Fruit fly (Drosophila melanogaster) whole organism, wandering third instar larva: Measurements from ENCODE around the gene spdo.

ENCODE experiments used
- Abd-B ChIP-seq: fragments of >200 bp; optimal IDR thresholded peaks from 2 replicates; lab custom pipeline; 2017; ENCODE audit warnings: missing biosample characterization, missing genetic modification characterization
- CrebA ChIP-seq: fragments of 200-800 bp; sonication (Bioruptor generic); optimal IDR thresholded peaks from 2 replicates; lab custom pipeline; 2016; ENCODE audit warnings: missing biosample characterization, mild to moderate bottlenecking, missing genetic modification characterization, borderline replicate concordance
- Dfd ChIP-seq: fragments of >200 bp; optimal IDR thresholded peaks from 2 replicates; lab custom pipeline; 2017; ENCODE audit warnings: missing biosample characterization, missing genetic modification characterization
- Dif ChIP-seq: fragments of 200-275, 200-300 bp; sonication (Bioruptor generic); optimal IDR thresholded peaks from 2 replicates; lab custom pipeline; 2018; ENCODE audit warnings: missing biosample characterization, missing genetic modification characterization; ENCODE audit not compliant: partially characterized antibody
- GATAd ChIP-seq: sonication (Bioruptor generic); optimal IDR thresholded peaks from 2 replicates; lab custom pipeline; 2016; ENCODE audit warnings: missing biosample characterization, missing genetic modification characterization
- HLH106 ChIP-seq: fragments of 200-800 bp; optimal IDR thresholded peaks from 3 replicates; lab custom pipeline; 2019; ENCODE audit warnings: missing biosample characterization, mild to moderate bottlenecking, missing genetic modification characterization, moderate library complexity
- Hr78 ChIP-seq: fragments of >200 bp; optimal IDR thresholded peaks from 2 replicates; lab custom pipeline; 2017; ENCODE audit warnings: missing biosample characterization, missing genetic modification characterization
- Hr83 ChIP-seq: fragments of 200-300 bp; sonication (Bioruptor generic); optimal IDR thresholded peaks from 2 replicates; lab custom pipeline; 2016; ENCODE audit warnings: missing biosample characterization, mild to moderate bottlenecking, missing genetic modification characterization, moderate library complexity; ENCODE audit not compliant: poor library complexity, severe bottlenecking
- Myc ChIP-seq: fragments of >200 bp; optimal IDR thresholded peaks from 2 replicates; lab custom pipeline; 2017
- N ChIP-seq: fragments of >200 bp; optimal IDR thresholded peaks from 2 replicates; lab custom pipeline; 2018; ENCODE audit warnings: missing biosample characterization, missing external identifiers, missing genetic modification characterization
- Rel ChIP-seq, 2 experiments: fragments of 200-800 bp; sonication (Bioruptor generic) in 1 of 2; optimal IDR thresholded peaks; 2 replicates in 1 of 2; 3 replicates in 1 of 2; lab custom pipeline; 2016 to 2019; ENCODE audit warnings: mild to moderate bottlenecking in 2 of 2, missing biosample characterization in 2 of 2, missing genetic modification characterization in 2 of 2, moderate library complexity in 1 of 2
- Sp1 ChIP-seq: fragments of 200-800 bp; sonication (Bioruptor generic); optimal IDR thresholded peaks from 3 replicates; lab custom pipeline; 2019; ENCODE audit warnings: missing biosample characterization, mild to moderate bottlenecking, missing genetic modification characterization, moderate library complexity
- Vsx2 ChIP-seq: fragments of 200-300, 225-300 bp; sonication (Bioruptor generic); optimal IDR thresholded peaks from 2 replicates; lab custom pipeline; 2018; ENCODE audit warnings: missing biosample characterization, missing genetic modification characterization; ENCODE audit not compliant: partially characterized antibody
- br ChIP-seq: fragments of 200-800 bp; sonication (Bioruptor generic); optimal IDR thresholded peaks from 2 replicates; lab custom pipeline; 2016; ENCODE audit warnings: missing biosample characterization, missing genetic modification characterization
- brk ChIP-seq: fragments of 200-800 bp; sonication (Bioruptor generic); optimal IDR thresholded peaks from 2 replicates; lab custom pipeline; 2016; ENCODE audit warnings: missing biosample characterization, mild to moderate bottlenecking, missing genetic modification characterization
- dl ChIP-seq, 2 experiments: fragments of 175-275, 200-275 bp in 1 of 2; fragments of 200-275 bp in 1 of 2; sonication (Bioruptor generic); optimal IDR thresholded peaks; lab custom pipeline; 2018; ENCODE audit warnings: mild to moderate bottlenecking in 2 of 2, missing biosample characterization in 2 of 2, missing genetic modification characterization in 2 of 2, moderate library complexity in 2 of 2; ENCODE audit not compliant: partially characterized antibody in 2 of 2, insufficient read depth in 1 of 2
- dmrt93B ChIP-seq: fragments of 200-800 bp; sonication (Bioruptor generic); optimal IDR thresholded peaks from 2 replicates; lab custom pipeline; 2018; ENCODE audit warnings: missing biosample characterization, mild to moderate bottlenecking, missing genetic modification characterization
- dsf ChIP-seq: sonication (Bioruptor generic); optimal IDR thresholded peaks from 2 replicates; lab custom pipeline; 2016; ENCODE audit warnings: missing biosample characterization, missing genetic modification characterization, borderline replicate concordance
- ey ChIP-seq: fragments of 200-800 bp; sonication (Bioruptor generic); optimal IDR thresholded peaks from 2 replicates; lab custom pipeline; 2016; ENCODE audit warnings: missing biosample characterization, missing genetic modification characterization
- foxo ChIP-seq, 2 experiments: fragments of 200-800 bp; sonication (Bioruptor generic); optimal IDR thresholded peaks; 2 replicates in 1 of 2; 3 replicates in 1 of 2; lab custom pipeline; 2016 to 2017; ENCODE audit warnings: missing biosample characterization in 2 of 2, missing genetic modification characterization in 2 of 2
- fru ChIP-seq: fragments of 200-800 bp; sonication (Bioruptor generic); optimal IDR thresholded peaks from 3 replicates; lab custom pipeline; 2016; ENCODE audit warnings: missing biosample characterization, mild to moderate bottlenecking, missing genetic modification characterization
- h ChIP-seq: fragments of 200-800 bp; sonication (Bioruptor generic); optimal IDR thresholded peaks from 3 replicates; lab custom pipeline; 2016; ENCODE audit warnings: missing biosample characterization, mild to moderate bottlenecking, missing genetic modification characterization
- jim ChIP-seq: fragments of 175-275, 200-325 bp; sonication (Bioruptor generic); optimal IDR thresholded peaks from 2 replicates; lab custom pipeline; 2016; ENCODE audit warnings: missing biosample characterization, mild to moderate bottlenecking, missing genetic modification characterization
- lola ChIP-seq: fragments of >200 bp; optimal IDR thresholded peaks from 2 replicates; lab custom pipeline; 2017; ENCODE audit warnings: missing biosample characterization, missing genetic modification characterization
- pan ChIP-seq: fragments of >200 bp; optimal IDR thresholded peaks from 2 replicates; lab custom pipeline; 2017
- psq ChIP-seq: fragments of 200-800 bp; sonication (Bioruptor generic); optimal IDR thresholded peaks from 3 replicates; lab custom pipeline; 2017; ENCODE audit warnings: missing biosample characterization, mild to moderate bottlenecking, missing genetic modification characterization, moderate library complexity
- rgr ChIP-seq: fragments of 200-800 bp; sonication (Bioruptor generic); optimal IDR thresholded peaks from 3 replicates; lab custom pipeline; 2016; ENCODE audit warnings: missing biosample characterization, mild to moderate bottlenecking, missing genetic modification characterization
- sv ChIP-seq: fragments of 200-800 bp; sonication (Bioruptor generic); optimal IDR thresholded peaks from 3 replicates; lab custom pipeline; 2016; ENCODE audit warnings: missing biosample characterization, missing genetic modification characterization
- tai ChIP-seq: sonication (Bioruptor generic); optimal IDR thresholded peaks from 2 replicates; lab custom pipeline; 2016; ENCODE audit warnings: missing biosample characterization, missing genetic modification characterization
- usp ChIP-seq: fragments of >200 bp; optimal IDR thresholded peaks from 2 replicates; lab custom pipeline; 2017; ENCODE audit warnings: missing biosample characterization, missing genetic modification characterization
- woc ChIP-seq: sonication (Bioruptor generic); optimal IDR thresholded peaks from 2 replicates; lab custom pipeline; 2016; ENCODE audit warnings: missing biosample characterization, mild to moderate bottlenecking, missing genetic modification characterization

Gene spdo

DNA sequence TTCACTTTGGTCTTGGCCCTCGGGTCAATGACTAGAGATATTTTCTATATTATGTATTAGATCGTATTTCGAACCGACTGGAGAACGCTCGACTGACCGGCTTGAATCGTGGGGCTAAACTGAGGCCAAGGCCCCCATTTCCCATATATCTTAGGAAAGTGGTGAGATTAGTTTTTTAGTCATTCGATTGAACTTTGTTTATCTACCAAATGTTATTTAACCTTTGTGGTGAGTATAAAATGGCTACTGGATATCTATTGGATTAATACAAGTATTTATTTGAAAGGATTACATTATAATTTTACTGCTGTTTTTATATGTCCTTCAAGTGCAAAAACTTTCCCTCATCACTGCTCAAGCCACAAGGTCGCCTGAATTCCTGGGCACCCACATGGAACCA lies 26.9 kb downstream of the spdo start, which contains the start of gene CG31371:
Gene CG31371 (minus strand): TSS at position 101 of the 400 bp plus-strand sequence.
- TF ChIP-seq woc (no peak), Myc (no peak), Abd-B (GFP tag; lab: Kevin White, UChicago) (no peak), sv (no peak), h (GFP tag; lab: Kevin White, UChicago) (no peak), br (no peak), tai (GFP tag; lab: Kevin White, UChicago) (no peak), CrebA (GFP tag; lab: Kevin White, UChicago) (no peak)

dm6 chr3R:30505561-30506037 lies 29.1 kb downstream of the spdo start, which contains the start of the genes PH4alphaSG1 and CG15539:
Gene PH4alphaSG1 (minus strand): TSS chr3R:30505661.
Gene CG15539 (plus strand): TSS chr3R:30505987.
- TF ChIP-seq Dfd (GFP tag; lab: Kevin White, UChicago): no peak
- no peak for TF ChIP-seq br
- TF ChIP-seq dmrt93B (GFP tag; lab: Kevin White, UChicago): no peak
- no peak for TF ChIP-seq lola
- TF ChIP-seq Hr78 (GFP tag; lab: Kevin White, UChicago): no peak
- no peak for TF ChIP-seq Sp1 (GFP tag; lab: Kevin White, UChicago)
- no peak for TF ChIP-seq Vsx2 (GFP tag; lab: Kevin White, UChicago)
- TF ChIP-seq rgr: no peak
- TF ChIP-seq dsf (GFP tag; lab: Kevin White, UChicago): no peak
- no peak for TF ChIP-seq h (GFP tag; lab: Kevin White, UChicago)
- no peak for TF ChIP-seq Hr83 (GFP tag; lab: Kevin White, UChicago)
- no peak for TF ChIP-seq CrebA (GFP tag; lab: Kevin White, UChicago)
- no peak for TF ChIP-seq Abd-B (GFP tag; lab: Kevin White, UChicago)
- no peak for TF ChIP-seq usp (GFP tag; lab: Kevin White, UChicago)
- TF ChIP-seq HLH106 (tag; lab: Kevin White, UChicago): no peak
- TF ChIP-seq GATAd (GFP tag; lab: Kevin White, UChicago): no peak

DNA sequence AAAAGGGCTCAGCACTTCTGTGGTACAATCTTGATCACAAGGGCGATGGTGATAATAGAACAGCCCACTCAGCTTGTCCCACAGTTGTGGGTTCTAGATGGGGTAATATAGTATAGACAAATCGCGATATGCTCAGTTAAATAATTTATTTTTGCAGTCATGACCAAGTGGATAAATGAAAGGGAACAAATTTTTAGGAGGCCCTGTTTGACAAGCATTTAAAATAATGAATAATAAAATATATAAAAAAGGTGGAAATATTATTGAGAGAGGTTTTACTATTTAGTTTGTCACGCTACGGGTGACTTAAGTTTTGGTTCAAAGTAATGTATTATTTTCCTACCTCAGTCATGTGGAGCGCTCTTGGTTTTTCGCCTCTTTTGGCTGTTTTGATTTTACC lies 31.2 kb downstream of the spdo start, which contains the start of gene CG34041:
Gene CG34041 (plus strand): TSS at position 301 of the 400 bp plus-strand sequence.
- TF ChIP-seq rgr (no peak), dsf (GFP tag; lab: Kevin White, UChicago) (no peak), Dfd (GFP tag; lab: Kevin White, UChicago) (no peak), Sp1 (GFP tag; lab: Kevin White, UChicago) (no peak), Myc (no peak), Dif (GFP tag; lab: Kevin White, UChicago) (no peak), Hr83 (GFP tag; lab: Kevin White, UChicago) (no peak), usp (GFP tag; lab: Kevin White, UChicago) (no peak), brk (no peak), N (GFP tag; lab: Kevin White, UChicago) (no peak), Rel (GFP tag; optimal IDR thresholded peaks at IDR 0.05; lab: Kevin White, UChicago) (no peak), Rel (tag; optimal IDR thresholded peaks at IDR 0.05; lab: Kevin White, UChicago) (no peak), jim (GFP tag; lab: Kevin White, UChicago) (no peak), tai (GFP tag; lab: Kevin White, UChicago) (no peak), woc (no peak), dmrt93B (GFP tag; lab: Kevin White, UChicago) (no peak), pan (lab: Kevin White, UChicago) (no peak), psq (no peak), ey (GFP tag; lab: Kevin White, UChicago) (no peak)

- TF ChIP-seq N (GFP tag; lab: Kevin White, UChicago): no peak
- no peak for TF ChIP-seq dmrt93B (GFP tag; lab: Kevin White, UChicago)
- no peak for TF ChIP-seq usp (GFP tag; lab: Kevin White, UChicago)
- TF ChIP-seq Abd-B (GFP tag; lab: Kevin White, UChicago): no peak
- TF ChIP-seq lola: no peak
- no peak for TF ChIP-seq dsf (GFP tag; lab: Kevin White, UChicago)
- no peak for TF ChIP-seq HLH106 (tag; lab: Kevin White, UChicago)
- no peak for TF ChIP-seq h (GFP tag; lab: Kevin White, UChicago)
- no peak for TF ChIP-seq fru
- TF ChIP-seq sv: no peak
- no peak for TF ChIP-seq Sp1 (GFP tag; lab: Kevin White, UChicago)
- no peak for TF ChIP-seq dl (GFP tag; optimal IDR thresholded peaks at IDR 0.05; lab: Kevin White, UChicago; ENCODE audit: insufficient read depth in 1 of 2, partially characterized antibody in 2 of 2)
- no peak for TF ChIP-seq foxo (GFP tag; optimal IDR thresholded peaks at IDR 0.05; lab: Kevin White, UChicago)
Observed at dm6 chr3R:30512114-30512513, 35.6 kb downstream of the spdo start, which contains the start of gene PH4alphaNE2. Gene PH4alphaNE2 (minus strand): TSS chr3R:30512214.
